Worm (Caenorhabditis elegans): ENCODE data around the gene ZK381.2.

ZK381.2 gene

DNA sequence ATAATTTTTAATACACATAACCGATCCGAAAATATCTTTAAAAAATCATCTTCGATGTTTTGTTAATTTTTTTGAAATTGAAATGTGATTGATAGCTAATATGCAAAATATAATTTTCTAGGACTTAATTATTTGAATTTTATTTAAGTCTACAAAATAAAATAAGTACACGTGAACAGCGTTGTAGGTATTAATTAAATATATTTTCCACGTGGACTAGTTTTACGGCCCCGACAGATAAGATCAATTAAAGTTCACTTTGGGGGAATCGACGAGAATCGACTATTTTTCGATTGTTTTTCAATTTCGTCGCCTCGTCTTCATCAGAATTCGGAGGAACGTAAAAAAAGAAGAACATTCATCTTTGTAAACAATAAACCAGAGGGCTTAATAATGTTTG lies 33.9 kb downstream of the ZK381.2 start, which contains the start of gene C25A8.5:
Gene C25A8.5, plus strand, starts transcription at position 301 of the 400 bp plus-strand sequence.
- no peak for TF ChIP-seq nhr-85 (tag)

DNA sequence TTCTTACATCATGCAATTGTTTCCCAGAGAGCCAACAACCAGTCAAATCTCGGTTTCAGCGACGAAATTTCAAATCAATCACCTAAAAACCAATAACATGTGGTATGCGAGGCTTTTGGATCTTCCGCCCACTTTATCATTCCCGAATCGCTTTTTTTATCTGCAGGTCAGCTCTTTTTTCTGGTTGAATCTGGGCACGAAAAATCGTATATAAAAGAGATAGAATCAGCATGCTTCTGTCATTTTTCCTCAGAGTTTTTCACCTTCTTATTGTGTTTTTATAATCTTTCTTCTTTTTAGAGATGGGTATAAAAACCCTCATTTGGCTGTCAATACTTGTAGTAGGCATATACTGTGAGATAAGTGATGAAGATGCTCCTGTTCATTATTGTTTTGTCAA lies 38.0 kb downstream of the ZK381.2 start, which contains the start of gene cht-3:
Gene cht-3, plus strand, starts transcription at position 301 of the 400 bp plus-strand sequence.
- no peak for TF ChIP-seq nhr-90 (tag; optimal IDR thresholded peaks at IDR 0.05; ENCODE audit: poor library complexity)
- no peak for TF ChIP-seq C16A3.4 (tag; optimal IDR thresholded peaks at IDR 0.05)
- TF ChIP-seq aly-2 (tag; optimal IDR thresholded peaks at IDR 0.05), result no peak
- TF ChIP-seq efl-1 (optimal IDR thresholded peaks at IDR 0.05), result no peak
- TF ChIP-seq efl-1 (GFP tag; optimal IDR thresholded peaks at IDR 0.05 in 1 of 2), result no peak
- no peak for TF ChIP-seq nhr-76 (tag; optimal IDR thresholded peaks at IDR 0.05)
- no peak for TF ChIP-seq nhr-20 (tag; optimal IDR thresholded peaks at IDR 0.05)
- TF ChIP-seq isw-1 (GFP tag; IDR thresholded peaks at IDR 0.05), result no peak
- TF ChIP-seq lin-35 (GFP tag; optimal IDR thresholded peaks at IDR 0.05), result no peak
- TF ChIP-seq lin-14 (GFP tag; optimal IDR thresholded peaks at IDR 0.05), result no peak

DNA sequence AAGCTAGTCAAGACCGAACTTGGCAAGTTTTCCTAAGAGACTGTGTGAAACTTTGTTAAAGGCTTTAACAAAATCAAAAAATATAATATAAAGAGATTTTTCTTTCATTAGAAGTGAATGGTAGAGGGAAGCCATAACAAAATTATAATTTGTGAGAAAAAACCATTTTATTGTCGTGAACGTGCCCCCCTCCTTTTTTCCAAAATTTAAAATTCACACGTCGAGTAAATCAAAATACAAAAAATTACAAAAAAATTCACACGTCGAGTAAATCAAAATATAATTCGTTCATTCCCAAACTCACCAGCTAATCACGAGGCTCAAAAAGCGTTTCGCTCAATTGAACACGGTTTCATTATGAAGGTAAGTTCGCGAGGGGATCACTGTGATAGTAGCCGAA lies 44.2 kb downstream of the ZK381.2 start, which contains the start of gene C25A8.2:
Gene C25A8.2, plus strand, starts transcription at position 301 of the 400 bp plus-strand sequence.
- no peak for TF ChIP-seq fos-1 (tag; optimal IDR thresholded peaks at IDR 0.05)

DNA sequence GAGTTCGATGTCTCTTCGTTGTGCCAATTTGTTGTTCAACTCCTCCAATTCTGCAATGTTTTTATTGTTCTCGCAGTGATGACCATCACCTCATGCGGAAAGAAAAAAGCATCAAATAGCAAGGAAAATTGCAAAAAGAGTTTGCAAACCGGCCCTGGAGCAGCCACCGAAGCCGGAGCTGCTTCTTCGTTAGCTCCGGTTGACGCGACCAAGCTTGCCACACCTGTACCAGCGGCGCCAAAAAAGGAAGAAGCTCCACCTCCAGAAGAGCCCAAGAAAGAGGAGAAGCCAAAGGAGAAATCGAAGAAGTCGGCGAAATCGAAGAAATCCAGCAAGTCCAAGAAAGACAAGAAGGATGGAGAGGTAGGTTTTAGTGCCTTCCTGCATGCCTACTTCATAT lies 44.9 kb downstream of the ZK381.2 start:
- no peak for TF ChIP-seq alr-1 (tag; optimal IDR thresholded peaks at IDR 0.05; ENCODE audit: borderline replicate concordance)
- TF ChIP-seq unc-98 (GFP tag; IDR thresholded peaks at IDR 0.05), result no peak
- TF ChIP-seq irx-1 (tag; optimal IDR thresholded peaks at IDR 0.05), result no peak
- no peak for TF ChIP-seq lin-39 (tag; optimal IDR thresholded peaks at IDR 0.05)
- TF ChIP-seq isw-1 (GFP tag; IDR thresholded peaks at IDR 0.05), result no peak
- no peak for TF ChIP-seq ztf-11 (tag; optimal IDR thresholded peaks at IDR 0.05)
- TF ChIP-seq egl-27 (tag; optimal IDR thresholded peaks at IDR 0.05), result no peak
- TF ChIP-seq nhr-19 (GFP tag; conservative IDR thresholded peaks at IDR 0.05), result no peak
- no peak for TF ChIP-seq C16A3.4 (tag; optimal IDR thresholded peaks at IDR 0.05)
- TF ChIP-seq ets-5 (GFP tag; IDR thresholded peaks at IDR 0.05), result no peak
- no peak for TF ChIP-seq ces-1 (GFP tag; optimal IDR thresholded peaks at IDR 0.05)

DNA sequence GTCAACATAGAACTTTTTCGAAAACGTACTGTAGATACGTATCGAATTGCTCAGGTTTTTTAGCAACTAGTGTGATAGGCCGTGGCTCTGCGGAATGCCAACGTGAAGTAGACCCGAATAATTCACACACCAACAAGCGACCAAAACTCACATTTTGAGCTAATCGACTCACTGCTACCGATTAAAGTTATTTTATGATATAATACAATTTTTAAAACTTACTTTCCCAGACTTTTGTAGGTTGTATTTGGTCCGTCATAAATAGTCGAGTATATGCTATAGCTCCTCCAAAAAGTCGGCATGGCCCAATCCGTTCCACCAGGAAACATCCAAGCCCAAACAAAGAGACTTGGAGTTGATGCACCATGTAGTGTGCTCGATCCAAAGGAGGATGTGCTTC lies 45.5 kb downstream of the ZK381.2 start, which contains the start of gene C25A8.1:
Gene C25A8.1, plus strand, starts transcription at position 301 of the 400 bp plus-strand sequence.
- TF ChIP-seq efl-1 (optimal IDR thresholded peaks at IDR 0.05) (no peak), efl-1 (GFP tag; optimal IDR thresholded peaks at IDR 0.05 in 1 of 2) (peak in 1 of 2 experiments; percentile 15), C16A3.4 (tag; optimal IDR thresholded peaks at IDR 0.05) (no peak)

DNA sequence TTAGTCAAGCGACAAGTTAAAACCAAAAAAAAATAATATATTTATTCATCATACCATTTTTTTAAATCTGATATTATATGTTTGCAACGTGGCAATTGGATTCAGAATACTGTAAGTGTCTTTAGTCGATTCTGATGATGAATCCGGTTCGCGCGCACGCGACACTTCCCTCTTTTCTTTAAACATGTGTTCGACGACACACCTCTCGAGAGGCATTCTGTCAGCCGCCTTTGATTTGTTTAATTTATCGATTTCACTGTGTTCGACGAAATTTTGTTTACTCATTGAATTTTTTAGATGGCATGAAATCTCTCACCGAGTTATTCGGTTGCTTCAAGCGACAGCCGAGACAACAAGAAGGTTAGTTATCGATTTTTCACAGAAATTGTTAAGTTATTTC lies 46.4 kb downstream of the ZK381.2 start, which contains the start of gene trxr-1:
Gene trxr-1, plus strand, starts transcription at position 227 of the 400 bp plus-strand sequence.
- TF ChIP-seq lin-14 (GFP tag; optimal IDR thresholded peaks at IDR 0.05), result peak; percentile 11
- no peak for TF ChIP-seq pqm-1 (tag; optimal IDR thresholded peaks at IDR 0.05)
- no peak for TF ChIP-seq fkh-8 (tag; optimal IDR thresholded peaks at IDR 0.05)

DNA sequence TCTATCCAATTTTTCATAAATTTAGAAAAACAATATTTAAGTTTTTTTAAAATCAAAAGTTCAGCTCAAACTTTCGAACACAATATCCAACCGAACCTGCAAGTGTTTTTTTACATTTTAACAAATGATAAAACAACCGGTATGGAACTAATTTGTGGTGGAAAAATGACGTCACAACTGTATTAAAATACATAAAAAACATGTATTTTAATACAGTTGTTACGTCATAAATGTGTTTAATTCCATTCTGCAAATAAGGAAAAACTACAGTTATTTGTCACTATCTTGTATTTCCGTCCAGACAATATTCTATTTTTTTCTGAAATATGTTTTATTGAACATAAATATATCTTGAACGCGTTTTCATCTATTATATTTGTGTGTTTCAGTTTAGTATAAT lies 46.9 kb downstream of the ZK381.2 start:
- no peak for TF ChIP-seq F16B12.6 (tag; optimal IDR thresholded peaks at IDR 0.05)
- TF ChIP-seq mdl-1 (tag; optimal IDR thresholded peaks at IDR 0.05), result no peak
- no peak for TF ChIP-seq C16A3.4 (tag; optimal IDR thresholded peaks at IDR 0.05)
- no peak for TF ChIP-seq dsc-1 (tag; optimal IDR thresholded peaks at IDR 0.05)
- no peak for TF ChIP-seq lin-14 (GFP tag; optimal IDR thresholded peaks at IDR 0.05)
- TF ChIP-seq ets-5 (GFP tag; IDR thresholded peaks at IDR 0.05), result no peak
- no peak for TF ChIP-seq dpl-1 (GFP tag; optimal IDR thresholded peaks at IDR 0.05)
- TF ChIP-seq ces-1 (GFP tag; optimal IDR thresholded peaks at IDR 0.05), result no peak
- no peak for TF ChIP-seq snu-23 (GFP tag; optimal IDR thresholded peaks at IDR 0.05)
- TF ChIP-seq unc-62 (GFP tag; optimal IDR thresholded peaks at IDR 0.05), result no peak
- TF ChIP-seq ceh-88 (GFP tag; IDR thresholded peaks at IDR 0.05), result no peak
- TF ChIP-seq lin-35 (GFP tag; optimal IDR thresholded peaks at IDR 0.05), result no peak
- TF ChIP-seq nhr-47 (tag; optimal IDR thresholded peaks at IDR 0.05), result no peak
- no peak for TF ChIP-seq unc-130 (tag; optimal IDR thresholded peaks at IDR 0.05)
- TF ChIP-seq snpc-4 (tag; optimal IDR thresholded peaks at IDR 0.05), result no peak

All from whole organism, L1 larva.